Fruit fly (Drosophila melanogaster): ENCODE data around the gene COX7B.

dm6 chr3L:17400911-17401310, 24.4 kb upstream of the COX7B start:
- TF ChIP-seq dsx (GFP tag; optimal IDR thresholded peaks at IDR 0.05; ENCODE audit: poor library complexity, severe bottlenecking) (no peak), CG8632 (GFP tag; optimal IDR thresholded peaks at IDR 0.05) (no peak), CG6854 (GFP tag; optimal IDR thresholded peaks at IDR 0.05) (no peak), Hr39 (GFP tag; optimal IDR thresholded peaks at IDR 0.05) (no peak), fd85E (GFP tag; optimal IDR thresholded peaks at IDR 0.05) (no peak), Hr4 (GFP tag; optimal IDR thresholded peaks at IDR 0.05) (no peak), salr (GFP tag; optimal IDR thresholded peaks at IDR 0.05) (no peak), CG15336 (GFP tag; IDR thresholded peaks at IDR 0.05) (no peak), acj6 (GFP tag; optimal IDR thresholded peaks at IDR 0.05) (no peak), Ets21C (GFP tag; optimal IDR thresholded peaks at IDR 0.05) (no peak), CG11762 (GFP tag; optimal IDR thresholded peaks at IDR 0.05; ENCODE audit: insufficient read depth) (no peak)

Data from whole organism, prepupa.